Worm (Caenorhabditis elegans) whole organism, L4/young adult: ENCODE data around the gene C23H5.15.
"Not testable (repeated sequence)": the region's sequence is repeated elsewhere in the genome, so short reads cannot be mapped to it uniquely, and the experiment has no call there.

Experiments
- W03F9.2 ChIP-seq: fragments of 150-350 bp; optimal IDR thresholded peaks from 2 replicates; lab custom pipeline; 2014; ENCODE audit warnings: missing biosample characterization, missing genetic modification characterization
- him-1 ChIP-seq: sonication (generic microtip); optimal IDR thresholded peaks from 2 replicates; lab custom pipeline; 2016; ENCODE audit warnings: missing genotype, missing genetic modification reagents, missing genetic modification characterization, missing compliant biosample characterization

DNA sequence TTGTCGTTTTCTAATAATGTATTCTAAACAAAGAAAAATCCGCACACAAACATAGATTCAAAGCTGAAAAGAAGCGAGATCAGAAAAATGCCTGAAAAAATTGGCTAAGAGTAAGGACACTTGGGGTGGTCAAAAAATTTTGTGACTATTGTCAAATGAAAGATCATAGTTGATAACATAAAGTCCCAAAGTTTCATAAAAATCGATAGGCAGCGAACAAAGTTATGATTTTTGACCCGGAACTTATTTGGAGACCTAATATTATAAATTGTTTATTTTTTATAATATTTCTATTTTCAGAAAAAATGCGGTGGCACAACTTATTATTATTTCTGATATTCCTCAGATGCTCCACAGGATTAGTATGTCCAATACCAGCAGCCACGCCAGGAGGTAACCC, 51.5 kb downstream of the C23H5.15 start, which contains the start of gene R05C11.4:
- not testable (repeated sequence) for TF ChIP-seq W03F9.2; him-1 (tag; lab: Kevin White, UChicago)
